Worm (Caenorhabditis elegans): ENCODE measurements around the gene ZK512.11.

DNA sequence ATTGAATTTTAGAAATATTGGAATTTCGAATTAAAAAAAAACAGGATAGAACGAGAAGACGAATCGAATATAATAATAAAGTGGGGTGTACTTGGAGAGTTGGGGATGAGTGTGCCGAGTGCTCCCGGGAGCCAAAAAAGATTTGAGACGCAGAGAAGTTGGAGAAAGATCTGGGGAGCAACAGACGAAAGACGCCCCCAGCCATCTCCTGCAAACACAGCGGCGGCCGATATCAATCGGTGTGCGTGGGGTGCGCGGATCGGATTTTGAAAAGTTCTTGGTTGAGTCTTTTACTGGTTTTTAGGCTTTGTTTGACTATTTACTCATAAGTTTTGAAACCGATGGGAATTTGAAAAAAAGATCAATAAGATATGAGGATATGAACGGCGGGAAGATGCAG, 9.8 kb downstream of the ZK512.11 start, which contains the start of gene nhl-1:
- TF ChIP-seq ztf-11 (tag; optimal IDR thresholded peaks at IDR 0.05) (no peak), ces-1 (GFP tag; optimal IDR thresholded peaks at IDR 0.05) (no peak), blmp-1 (tag; optimal IDR thresholded peaks at IDR 0.05) (no peak), mep-1 (tag; optimal IDR thresholded peaks at IDR 0.05) (no peak), nhr-237 (tag; optimal IDR thresholded peaks at IDR 0.05) (no peak)
